Worm (Caenorhabditis elegans): ENCODE data around the gene somi-1.

- TF ChIP-seq elt-3 (tag; optimal IDR thresholded peaks at IDR 0.05): no peak
- no peak for TF ChIP-seq ceh-82 (tag; optimal IDR thresholded peaks at IDR 0.05)
- TF ChIP-seq efl-1 (optimal IDR thresholded peaks at IDR 0.05): peak in 1 of 2 experiments; percentile 78
- TF ChIP-seq efl-1 (GFP tag; optimal IDR thresholded peaks at IDR 0.05 in 1 of 2): peak; percentile 83 to 98
- no peak for TF ChIP-seq fkh-10 (GFP tag; optimal IDR thresholded peaks at IDR 0.05)
These were observed 46.4 kb upstream of the somi-1 start, which contains the start of gene mes-4 for ce11 chrV:13437473-13438074.

All from whole organism, L1 larva.